Fruit fly (Drosophila melanogaster): ENCODE data around the gene Syp.

Syp gene

DNA sequence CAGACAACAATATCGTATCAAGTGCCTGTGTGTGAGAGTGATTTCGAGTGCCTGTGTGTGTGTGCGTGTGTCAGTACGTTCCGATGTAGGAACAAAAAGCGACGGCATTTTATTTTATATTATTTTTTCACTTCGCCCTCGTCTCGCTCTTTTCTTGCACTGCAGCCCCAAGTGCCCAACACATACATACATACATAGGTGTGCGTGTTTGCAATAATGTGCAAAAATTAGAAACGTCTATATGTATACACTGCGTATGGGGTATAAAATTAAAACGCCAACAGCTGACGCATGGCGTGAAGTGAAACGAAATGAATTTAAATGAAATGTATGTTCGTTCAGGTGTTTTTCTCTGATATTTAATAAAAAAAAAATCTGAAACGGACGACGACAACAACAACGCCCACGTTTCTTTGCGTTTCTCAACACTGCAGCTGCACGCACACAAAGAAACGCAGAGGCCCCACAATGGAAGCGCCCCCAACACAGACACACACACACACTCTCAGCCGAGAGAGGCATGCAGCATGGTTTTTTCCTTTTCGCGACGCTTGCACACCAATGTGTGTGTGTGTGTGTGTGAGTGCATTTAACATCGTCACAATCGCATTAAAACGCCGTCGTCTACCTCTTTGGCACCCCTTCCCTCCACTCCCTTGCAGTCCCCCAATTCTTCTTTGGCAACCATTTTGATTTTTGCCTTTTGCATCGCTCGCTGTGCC lies 27.3 kb downstream of the Syp start:
- TF ChIP-seq CG7368 (GFP tag; optimal IDR thresholded peaks at IDR 0.05): peak; percentile 49
- TF ChIP-seq CG10669 (GFP tag; optimal IDR thresholded peaks at IDR 0.05): peak; percentile 33
- peak; percentile 54 for TF ChIP-seq Met (GFP tag; optimal IDR thresholded peaks at IDR 0.05)
- peak; percentile 52 for TF ChIP-seq CG6276 (GFP tag; optimal IDR thresholded peaks at IDR 0.05)
- peak; percentile 29 for TF ChIP-seq fd59A (GFP tag; optimal IDR thresholded peaks at IDR 0.05)
- TF ChIP-seq CG8632 (GFP tag; optimal IDR thresholded peaks at IDR 0.05): peak; percentile 38
- peak; percentile 85 for TF ChIP-seq Eip78C (GFP tag)
- no peak for TF ChIP-seq Eip93F (GFP tag; optimal IDR thresholded peaks at IDR 0.05)
- TF ChIP-seq CG11902 (GFP tag; optimal IDR thresholded peaks at IDR 0.05): no peak
- TF ChIP-seq dac (GFP tag; optimal IDR thresholded peaks at IDR 0.05): peak; percentile 1
- TF ChIP-seq CG1621 (tag; optimal IDR thresholded peaks at IDR 0.05): no peak
- TF ChIP-seq Smox (GFP tag; optimal IDR thresholded peaks at IDR 0.05): peak; percentile 55
- peak; percentile 6; the same call in 1 of the 2 replicates for TF ChIP-seq CG11294 (GFP tag; IDR thresholded peaks at IDR 0.05)
- peak; percentile 44 for TF ChIP-seq CG4318 (GFP tag; optimal IDR thresholded peaks at IDR 0.05)
- peak; percentile 40 to 72 for TF ChIP-seq ss (GFP tag; optimal IDR thresholded peaks at IDR 0.05)
- peak in 1 of 2 experiments; percentile 42 for TF ChIP-seq salr (GFP tag; optimal IDR thresholded peaks at IDR 0.05)
- peak; percentile 54; the same call in 1 of the 3 replicates for TF ChIP-seq eg (GFP tag; IDR thresholded peaks at IDR 0.05)
- TF ChIP-seq fd85E (GFP tag; optimal IDR thresholded peaks at IDR 0.05): no peak
- TF ChIP-seq Eip75B (GFP tag; optimal IDR thresholded peaks at IDR 0.05): peak; percentile 71
- peak; percentile 32 for TF ChIP-seq CG31627 (GFP tag; optimal IDR thresholded peaks at IDR 0.05)
- TF ChIP-seq CG6163 (GFP tag; IDR thresholded peaks at IDR 0.05): peak; percentile 74
- peak; percentile 74 for TF ChIP-seq Hr4 (GFP tag; optimal IDR thresholded peaks at IDR 0.05)
- no peak for TF ChIP-seq CG11762 (GFP tag; optimal IDR thresholded peaks at IDR 0.05; ENCODE audit: insufficient read depth)
- peak; percentile 59 for TF ChIP-seq pdm3 (GFP tag; optimal IDR thresholded peaks at IDR 0.05)
- TF ChIP-seq CG15336 (GFP tag; IDR thresholded peaks at IDR 0.05): peak; percentile 33; the same call in 1 of the 2 replicates
- TF ChIP-seq net (GFP tag; optimal IDR thresholded peaks at IDR 0.05): peak; percentile 55
- TF ChIP-seq lz (GFP tag; optimal IDR thresholded peaks at IDR 0.05): peak; percentile 58
- peak; percentile 43 for TF ChIP-seq topi (GFP tag; optimal IDR thresholded peaks at IDR 0.05)
- peak; percentile 64 for TF ChIP-seq CG10631 (GFP tag; optimal IDR thresholded peaks at IDR 0.05)
- peak; percentile 46 for TF ChIP-seq CG34406 (GFP tag; optimal IDR thresholded peaks at IDR 0.05)
- TF ChIP-seq Lpt (GFP tag; optimal IDR thresholded peaks at IDR 0.05): peak; percentile 69
- TF ChIP-seq CG9139 (GFP tag; optimal IDR thresholded peaks at IDR 0.05): peak; percentile 29
- TF ChIP-seq spab (GFP tag; optimal IDR thresholded peaks at IDR 0.05): peak; percentile 38
- peak; percentile 26 for TF ChIP-seq CG3032 (tag; optimal IDR thresholded peaks at IDR 0.05)
- no peak for TF ChIP-seq Gug (GFP tag; IDR thresholded peaks at IDR 0.05)
- peak; percentile 35 for TF ChIP-seq dsx (GFP tag; optimal IDR thresholded peaks at IDR 0.05; ENCODE audit: poor library complexity, severe bottlenecking)
- TF ChIP-seq svp (GFP tag): peak; percentile 77
- TF ChIP-seq Ets21C (GFP tag; optimal IDR thresholded peaks at IDR 0.05): peak; percentile 48
- peak; percentile 57 for TF ChIP-seq acj6 (GFP tag; optimal IDR thresholded peaks at IDR 0.05)
- peak; percentile 64 for TF ChIP-seq vri (GFP tag; optimal IDR thresholded peaks at IDR 0.05)
- TF ChIP-seq CG6808 (GFP tag; optimal IDR thresholded peaks at IDR 0.05): peak; percentile 67
- peak; percentile 56 for TF ChIP-seq CG6792 (GFP tag; optimal IDR thresholded peaks at IDR 0.05)
- peak; percentile 68 for TF ChIP-seq CG32006 (GFP tag; optimal IDR thresholded peaks at IDR 0.05)
- peak; percentile 43 for TF ChIP-seq Sox102F (GFP tag; optimal IDR thresholded peaks at IDR 0.05)
- TF ChIP-seq Hr39 (GFP tag; optimal IDR thresholded peaks at IDR 0.05): peak; percentile 24
- TF ChIP-seq CG8119 (GFP tag; IDR thresholded peaks at IDR 0.05): peak; percentile 48; the same call in 2 of the 3 replicates
- no peak for TF ChIP-seq Hr38 (GFP tag; optimal IDR thresholded peaks at IDR 0.05)
- TF ChIP-seq Sox15 (GFP tag; optimal IDR thresholded peaks at IDR 0.05): no peak
- peak; percentile 85 for TF ChIP-seq Sox14 (GFP tag; optimal IDR thresholded peaks at IDR 0.05)
- peak; percentile 38 for TF ChIP-seq CG8319 (GFP tag; optimal IDR thresholded peaks at IDR 0.05)
- TF ChIP-seq CG6854 (GFP tag; optimal IDR thresholded peaks at IDR 0.05): no peak
